Worm (Caenorhabditis elegans) whole organism, L2 larva: ENCODE results near the gene T23F11.4.

ENCODE experiments used
- R02D3.7 ChIP-seq: fragments of 150-350 bp; optimal IDR thresholded peaks from 2 replicates; lab custom pipeline; 2014; ENCODE audit warnings: missing biosample characterization, missing genetic modification characterization
- aly-2 ChIP-seq: fragments of 150-350 bp; optimal IDR thresholded peaks from 2 replicates; lab custom pipeline; 2014; ENCODE audit warnings: missing biosample characterization, missing genetic modification characterization
- ama-1 ChIP-seq: fragments of 150-350 bp; optimal IDR thresholded peaks from 2 replicates; lab custom pipeline; 2018; ENCODE audit warnings: inconsistent platforms
- egl-27 ChIP-seq: sonication (generic microtip); optimal IDR thresholded peaks from 3 replicates; lab custom pipeline; 2017; ENCODE audit warnings: missing biosample characterization, missing genetic modification reagents, missing genetic modification characterization
- elt-1 ChIP-seq: fragments of 150-350 bp; optimal IDR thresholded peaks from 2 replicates; lab custom pipeline; 2014; ENCODE audit warnings: missing biosample characterization, missing genetic modification characterization
- lsy-2 ChIP-seq, 2 experiments: fragments of 150-350 bp in 1 of 2; sonication (generic microtip) in 1 of 2; optimal IDR thresholded peaks; 2 replicates each; lab custom pipeline; 2014 to 2017; ENCODE audit warnings: missing biosample characterization in 2 of 2, missing genetic modification characterization in 2 of 2
- nhr-11 ChIP-seq: fragments of 150-350 bp; optimal IDR thresholded peaks from 2 replicates; lab custom pipeline; 2014; ENCODE audit warnings: missing biosample characterization, missing genetic modification characterization
- nhr-12 ChIP-seq: fragments of 150-350 bp; optimal IDR thresholded peaks from 2 replicates; lab custom pipeline; 2014; ENCODE audit warnings: missing biosample characterization, missing genetic modification characterization
- nhr-237 ChIP-seq: fragments of 150-350 bp; optimal IDR thresholded peaks from 2 replicates; lab custom pipeline; 2014; ENCODE audit warnings: missing biosample characterization, missing genetic modification characterization
- nhr-77 ChIP-seq: fragments of 150-350 bp; optimal IDR thresholded peaks from 2 replicates; lab custom pipeline; 2014; ENCODE audit warnings: missing biosample characterization, missing genetic modification characterization
- skn-1 ChIP-seq: sonication (generic microtip); optimal IDR thresholded peaks from 2 replicates; lab custom pipeline; 2017; ENCODE audit warnings: missing biosample characterization, missing genetic modification characterization
- unc-39 ChIP-seq: fragments of 150-350 bp; optimal IDR thresholded peaks from 2 replicates; lab custom pipeline; 2014; ENCODE audit warnings: missing biosample characterization, missing genetic modification characterization
- unc-62 ChIP-seq: fragments of 150-350 bp; optimal IDR thresholded peaks from 2 replicates; lab custom pipeline; 2014; ENCODE audit warnings: missing biosample characterization, missing genetic modification reagents, missing genetic modification characterization

DNA sequence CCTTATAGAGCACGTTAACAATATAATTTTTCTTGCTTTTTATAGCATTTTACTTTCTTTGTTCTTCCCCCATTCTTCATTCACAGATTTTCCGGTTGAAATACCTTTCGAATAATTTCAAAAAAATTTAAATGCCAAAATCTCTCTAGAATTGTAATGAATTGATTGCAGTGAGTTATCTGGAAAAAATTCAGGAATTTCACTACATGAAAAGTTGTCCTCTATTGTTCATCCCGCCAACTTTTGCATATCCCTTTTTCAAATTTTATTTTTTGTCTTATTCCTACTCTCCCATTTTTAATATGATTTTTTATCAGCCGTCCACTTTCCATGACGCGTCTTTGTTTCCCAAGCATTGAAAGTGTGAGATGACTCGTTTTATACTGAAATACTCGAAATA, 11.8 kb downstream of the T23F11.4 start:
- no peak for TF ChIP-seq R02D3.7 (tag; lab: Kevin White, UChicago)
- TF ChIP-seq nhr-77 (tag; lab: Kevin White, UChicago), result no peak
- no peak for TF ChIP-seq unc-62 (GFP tag; lab: Kevin White, UChicago)
- no peak for TF ChIP-seq aly-2 (tag; lab: Kevin White, UChicago)
- no peak for TF ChIP-seq nhr-237 (tag; lab: Kevin White, UChicago)
- TF ChIP-seq elt-1 (tag; lab: Kevin White, UChicago), result no peak
- no peak for TF ChIP-seq unc-39 (tag; lab: Kevin White, UChicago)
- TF ChIP-seq nhr-12, result no peak
- TF ChIP-seq skn-1 (tag; lab: Kevin White, UChicago), result no peak
- TF ChIP-seq nhr-11 (tag; lab: Kevin White, UChicago), result no peak
- TF ChIP-seq egl-27 (tag; lab: Kevin White, UChicago), result no peak
- TF ChIP-seq lsy-2 (tag; optimal IDR thresholded peaks at IDR 0.05; lab: Kevin White, UChicago), result no peak
- TF ChIP-seq ama-1 (lab: Kevin White, UChicago), result no peak
